Fruit fly (Drosophila melanogaster) whole organism, embryonic: ENCODE results near the gene spirit.

ENCODE experiments used
- Abd-B ChIP-seq: fragments of 200-800 bp; sonication (Bioruptor generic); optimal IDR thresholded peaks from 2 replicates; lab custom pipeline; 2018; ENCODE audit warnings: missing biosample characterization, mild to moderate bottlenecking, missing genetic modification characterization, moderate library complexity
- Bteb2 ChIP-seq: fragments of 200-800 bp; sonication (Bioruptor generic); optimal IDR thresholded peaks from 2 replicates; lab custom pipeline; 2016; ENCODE audit warnings: missing biosample characterization, missing genetic modification characterization
- CG10979 ChIP-seq: fragments of 200-800 bp; sonication (Bioruptor generic); optimal IDR thresholded peaks from 2 replicates; lab custom pipeline; 2018; ENCODE audit warnings: missing biosample characterization, mild to moderate bottlenecking, missing genetic modification characterization, moderate library complexity
- CG12071 ChIP-seq: fragments of 200-800 bp; sonication (Bioruptor generic); optimal IDR thresholded peaks from 3 replicates; lab custom pipeline; 2018; ENCODE audit warnings: missing biosample characterization, mild to moderate bottlenecking, missing genetic modification characterization
- CG12391 ChIP-seq: fragments of 200-800 bp; sonication (Bioruptor generic); optimal IDR thresholded peaks from 3 replicates; lab custom pipeline; 2018; ENCODE audit warnings: missing biosample characterization, mild to moderate bottlenecking, missing genetic modification characterization, moderate library complexity
- CG12769 ChIP-seq: fragments of 200-800 bp; sonication (Bioruptor generic); optimal IDR thresholded peaks from 2 replicates; lab custom pipeline; 2019; ENCODE audit warnings: missing biosample characterization, mild to moderate bottlenecking, missing genetic modification characterization, moderate library complexity
- CG13123 ChIP-seq: fragments of 200-800 bp; sonication (Bioruptor generic); optimal IDR thresholded peaks from 2 replicates; lab custom pipeline; 2016; ENCODE audit warnings: missing biosample characterization, missing genetic modification characterization
- CG13424 ChIP-seq: fragments of 200-800 bp; sonication (Bioruptor generic); optimal IDR thresholded peaks from 2 replicates; lab custom pipeline; 2019; ENCODE audit warnings: missing biosample characterization, mild to moderate bottlenecking, missing genetic modification characterization, moderate library complexity
- CG15479 ChIP-seq: fragments of 200-800 bp; sonication (Bioruptor generic); optimal IDR thresholded peaks from 3 replicates; lab custom pipeline; 2019; ENCODE audit warnings: missing biosample characterization, mild to moderate bottlenecking, missing genetic modification characterization, moderate library complexity
- CG1647 ChIP-seq: fragments of 200-800 bp; sonication (Bioruptor generic); optimal IDR thresholded peaks from 3 replicates; lab custom pipeline; 2016; ENCODE audit warnings: missing biosample characterization, missing genetic modification characterization
- CG17359 ChIP-seq: fragments of 200-800 bp; sonication (Bioruptor generic); optimal IDR thresholded peaks from 3 replicates; lab custom pipeline; 2018; ENCODE audit warnings: missing biosample characterization, mild to moderate bottlenecking, missing genetic modification characterization, moderate library complexity
- CG1792 ChIP-seq: fragments of 200-800 bp; sonication (Bioruptor generic); optimal IDR thresholded peaks from 2 replicates; lab custom pipeline; 2016; ENCODE audit warnings: missing biosample characterization, missing genetic modification characterization
- CG2116 ChIP-seq: fragments of 200-800 bp; sonication (Bioruptor generic); optimal IDR thresholded peaks from 3 replicates; lab custom pipeline; 2018; ENCODE audit warnings: missing biosample characterization, mild to moderate bottlenecking, missing genetic modification characterization
- CG2678 ChIP-seq: fragments of 200-800 bp; sonication (Bioruptor generic); optimal IDR thresholded peaks from 3 replicates; lab custom pipeline; 2019; ENCODE audit warnings: missing biosample characterization, mild to moderate bottlenecking, missing genetic modification characterization, moderate library complexity
- CG4404 ChIP-seq: fragments of 200-800 bp; sonication (Bioruptor generic); IDR thresholded peaks from 2 replicates; pipeline ENCODE4 v1.3.6; 2022; ENCODE audit warnings: missing biosample characterization, missing genetic modification characterization
- CG6689 ChIP-seq: fragments of 200-800 bp; sonication (Bioruptor generic); IDR thresholded peaks from 2 replicates; pipeline ENCODE4 v1.3.6; 2022; ENCODE audit warnings: missing biosample characterization, missing genetic modification characterization
- CG6765 ChIP-seq: fragments of 200-800 bp; sonication (Bioruptor generic); optimal IDR thresholded peaks from 3 replicates; lab custom pipeline; 2017; ENCODE audit warnings: missing biosample characterization, mild to moderate bottlenecking, missing genetic modification characterization
- CG7271 ChIP-seq: fragments of 200-800 bp; sonication (Bioruptor generic); optimal IDR thresholded peaks from 2 replicates; lab custom pipeline; 2018; ENCODE audit warnings: missing biosample characterization, mild to moderate bottlenecking, missing genetic modification characterization, moderate library complexity
- CG7372 ChIP-seq: fragments of 200-800 bp; sonication (Bioruptor generic); IDR thresholded peaks from 2 replicates; pipeline ENCODE4 v1.3.6; 2022; ENCODE audit warnings: missing biosample characterization, missing genetic modification characterization
- CG7928 ChIP-seq: fragments of 200-800 bp; sonication (Bioruptor generic); optimal IDR thresholded peaks from 2 replicates; lab custom pipeline; 2017; ENCODE audit warnings: missing biosample characterization, mild to moderate bottlenecking, missing genetic modification characterization
- CG7987 ChIP-seq: fragments of 200-800 bp; sonication (Bioruptor generic); optimal IDR thresholded peaks from 2 replicates; lab custom pipeline; 2018; ENCODE audit warnings: missing biosample characterization, mild to moderate bottlenecking, missing genetic modification characterization, moderate library complexity
- CG8089 ChIP-seq: fragments of 200-800 bp; sonication (Bioruptor generic); optimal IDR thresholded peaks from 3 replicates; lab custom pipeline; 2016; ENCODE audit warnings: missing biosample characterization, missing genetic modification characterization
- CG9727 ChIP-seq: fragments of 200-800 bp; sonication (Bioruptor generic); optimal IDR thresholded peaks from 3 replicates; lab custom pipeline; 2017; ENCODE audit warnings: missing biosample characterization, mild to moderate bottlenecking, missing genetic modification characterization
- CHES-1-like ChIP-seq: fragments of 200-800 bp; sonication (Bioruptor generic); optimal IDR thresholded peaks from 2 replicates; lab custom pipeline; 2016; ENCODE audit warnings: missing biosample characterization, missing genetic modification characterization
- CTCF ChIP-seq: fragments of 200-800 bp; sonication (Bioruptor generic); optimal IDR thresholded peaks from 2 replicates; lab custom pipeline; 2017; ENCODE audit warnings: missing biosample characterization, mild to moderate bottlenecking, missing genetic modification characterization, moderate library complexity
- Deaf1 ChIP-seq: fragments of 200-800 bp; optimal IDR thresholded peaks from 3 replicates; lab custom pipeline; 2019; ENCODE audit warnings: missing biosample characterization, mild to moderate bottlenecking, missing genetic modification characterization, moderate library complexity
- Dip2 ChIP-seq: fragments of 200-800 bp; sonication (Bioruptor generic); IDR thresholded peaks from 2 replicates; pipeline ENCODE4 v1.3.6; 2022; ENCODE audit warnings: missing biosample characterization, missing genetic modification characterization
- Dref ChIP-seq: fragments of 200-800 bp; sonication (Bioruptor generic); IDR thresholded peaks from 2 replicates; pipeline ENCODE4 v1.3.6; 2022; ENCODE audit warnings: missing biosample characterization, missing genetic modification characterization
- Gug ChIP-seq: fragments of 200-800 bp; sonication (Bioruptor generic); IDR thresholded peaks from 4 replicates; pipeline ENCODE4 v1.3.6; 2022; ENCODE audit warnings: missing biosample characterization, missing genetic modification characterization
- Hmr ChIP-seq: fragments of 200-800 bp; sonication (Bioruptor generic); optimal IDR thresholded peaks from 3 replicates; lab custom pipeline; 2017; ENCODE audit warnings: mild to moderate bottlenecking, missing biosample characterization, missing genetic modification reagents, missing genetic modification characterization
- Neu2 ChIP-seq: fragments of 200-800 bp; sonication (Bioruptor generic); optimal IDR thresholded peaks from 3 replicates; lab custom pipeline; 2016; ENCODE audit warnings: missing biosample characterization, missing genetic modification characterization, borderline replicate concordance
- Nf-YA ChIP-seq: fragments of 200-800 bp; sonication (Bioruptor generic); IDR thresholded peaks from 2 replicates; pipeline ENCODE4 v1.3.6; 2022; ENCODE audit warnings: missing biosample characterization, missing genetic modification characterization
- Nf-YB ChIP-seq: fragments of 200-800 bp; sonication (Bioruptor generic); optimal IDR thresholded peaks from 3 replicates; lab custom pipeline; 2019; ENCODE audit warnings: missing biosample characterization, mild to moderate bottlenecking, missing genetic modification characterization, moderate library complexity
- Ravus ChIP-seq: fragments of 200-800 bp; sonication (Bioruptor generic); IDR thresholded peaks from 2 replicates; pipeline ENCODE4 v1.3.6; 2022; ENCODE audit warnings: missing biosample characterization, missing genetic modification characterization
- YL-1 ChIP-seq: fragments of 200-800 bp; sonication (Bioruptor generic); optimal IDR thresholded peaks from 3 replicates; lab custom pipeline; 2017; ENCODE audit warnings: missing biosample characterization, mild to moderate bottlenecking, missing genetic modification characterization
- az2 ChIP-seq: fragments of 200-800 bp; sonication (Bioruptor generic); optimal IDR thresholded peaks from 3 replicates; lab custom pipeline; 2016; ENCODE audit warnings: missing biosample characterization, missing genetic modification characterization
- bab2 ChIP-seq: fragments of 200-800 bp; sonication (Bioruptor generic); optimal IDR thresholded peaks from 2 replicates; lab custom pipeline; 2016; ENCODE audit warnings: missing biosample characterization, missing genetic modification characterization
- dati ChIP-seq: fragments of 200-800 bp; sonication (Bioruptor generic); IDR thresholded peaks from 2 replicates; pipeline ENCODE4 v1.3.6; 2022; ENCODE audit warnings: missing biosample characterization, missing genetic modification characterization
- dmrt11E ChIP-seq: fragments of 200-800 bp; sonication (Bioruptor generic); optimal IDR thresholded peaks from 3 replicates; lab custom pipeline; 2018; ENCODE audit warnings: missing biosample characterization, mild to moderate bottlenecking, missing genetic modification characterization, moderate library complexity
- dmrt99B ChIP-seq: fragments of 200-800 bp; sonication (Bioruptor generic); optimal IDR thresholded peaks from 2 replicates; lab custom pipeline; 2018; ENCODE audit warnings: missing biosample characterization, mild to moderate bottlenecking, missing genetic modification characterization, moderate library complexity
- esg ChIP-seq: fragments of 200-800 bp; sonication (Bioruptor generic); conservative IDR thresholded peaks from 2 replicates; pipeline ENCODE4 v1.3.6; 2022; ENCODE audit warnings: missing biosample characterization, missing genetic modification characterization
- ewg ChIP-seq: fragments of 200-800 bp; sonication (Bioruptor generic); optimal IDR thresholded peaks from 3 replicates; lab custom pipeline; 2017; ENCODE audit warnings: mild to moderate bottlenecking, missing biosample characterization, missing genetic modification reagents, missing genetic modification characterization
- fu2 ChIP-seq: fragments of 200-800 bp; sonication (Bioruptor generic); optimal IDR thresholded peaks from 2 replicates; lab custom pipeline; 2016; ENCODE audit warnings: missing biosample characterization, missing genetic modification characterization
- luna ChIP-seq: fragments of 200-800 bp; sonication (Bioruptor generic); optimal IDR thresholded peaks from 2 replicates; lab custom pipeline; 2016; ENCODE audit warnings: missing biosample characterization, missing genetic modification characterization
- peb ChIP-seq: fragments of 200-800 bp; sonication (Bioruptor generic); IDR thresholded peaks from 2 replicates; pipeline ENCODE4 v1.3.6; 2022; ENCODE audit warnings: missing biosample characterization, missing genetic modification characterization
- pzg ChIP-seq: fragments of 200-800 bp; sonication (Bioruptor generic); optimal IDR thresholded peaks from 3 replicates; lab custom pipeline; 2018; ENCODE audit warnings: missing biosample characterization, mild to moderate bottlenecking, missing genetic modification characterization, moderate library complexity
- run ChIP-seq: fragments of 200-800 bp; sonication (Bioruptor generic); optimal IDR thresholded peaks from 3 replicates; lab custom pipeline; 2018; ENCODE audit warnings: missing biosample characterization, mild to moderate bottlenecking, missing genetic modification characterization
- sc ChIP-seq, 3 experiments: fragments of >200 bp in 2 of 3; fragments of 200-800 bp in 1 of 3; sonication (Bioruptor generic) in 1 of 3; optimal IDR thresholded peaks; 2 replicates in 2 of 3; 3 replicates in 1 of 3; lab custom pipeline; 2017; ENCODE audit warnings: mild to moderate bottlenecking in 1 of 3, missing biosample characterization in 1 of 3, missing genetic modification characterization in 1 of 3, missing genetic modification reagents in 1 of 3
- sima ChIP-seq: fragments of 200-800 bp; sonication (Bioruptor generic); optimal IDR thresholded peaks from 2 replicates; lab custom pipeline; 2016; ENCODE audit warnings: missing biosample characterization, missing genetic modification characterization
- ssp ChIP-seq: fragments of 200-800 bp; sonication (Bioruptor generic); IDR thresholded peaks from 2 replicates; pipeline ENCODE4 v1.3.6; 2022; ENCODE audit warnings: missing biosample characterization, missing genetic modification characterization
- sug ChIP-seq: fragments of 200-800 bp; optimal IDR thresholded peaks from 2 replicates; lab custom pipeline; 2019; ENCODE audit warnings: missing biosample characterization, mild to moderate bottlenecking, missing genetic modification characterization, moderate library complexity
- zfh2 ChIP-seq: fragments of 200-800 bp; sonication (Bioruptor generic); optimal IDR thresholded peaks from 2 replicates; lab custom pipeline; 2016; ENCODE audit warnings: missing biosample characterization, missing genetic modification characterization

spirit gene

DNA sequence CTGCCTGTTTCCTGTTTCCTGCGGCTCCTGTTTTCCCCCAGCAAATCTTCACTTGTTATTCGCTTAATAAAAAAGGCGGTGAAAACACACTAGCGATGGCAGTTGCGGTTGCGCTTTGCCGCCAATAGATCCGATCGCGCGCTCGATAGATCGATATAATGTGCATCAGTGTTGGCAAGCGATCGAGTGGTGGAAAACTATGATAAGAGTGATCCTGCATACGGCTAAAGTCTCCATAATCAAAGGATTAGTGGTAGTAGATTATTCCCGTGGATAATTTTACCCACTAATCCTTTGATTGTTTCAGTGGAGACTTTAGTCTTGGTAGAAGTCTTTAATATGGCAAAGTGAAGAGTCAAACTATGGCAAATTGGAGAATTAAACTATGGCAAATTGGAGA, 32.8 kb upstream of the spirit start, which contains the start of gene Caf1-180 (continued):
- TF ChIP-seq sc (optimal IDR thresholded peaks at IDR 0.05; lab: Kevin White, UChicago) (no peak), sc (GFP tag; optimal IDR thresholded peaks at IDR 0.05; lab: Kevin White, UChicago) (no peak), Gug (GFP tag; lab: Robert Waterston, UW) (peak; percentile 17; the same call in 1 of the 4 replicates), CG7271 (no peak), CG9727 (GFP tag; lab: Kevin White, UChicago) (no peak), CG7928 (GFP tag; lab: Kevin White, UChicago) (no peak), Bteb2 (GFP tag; lab: Kevin White, UChicago) (no peak), sima (GFP tag; lab: Kevin White, UChicago) (no peak), CG6689 (GFP tag; lab: Robert Waterston, UW) (no peak), CG1647 (GFP tag; lab: Kevin White, UChicago) (no peak), luna (GFP tag; lab: Kevin White, UChicago) (no peak), CG7987 (GFP tag; lab: Kevin White, UChicago) (no peak), pzg (peak; percentile 83), CHES-1-like (GFP tag; lab: Kevin White, UChicago) (peak; percentile 71), esg (no peak), bab2 (no peak), Deaf1 (tag; lab: Kevin White, UChicago) (no peak), sug (no peak), Dref (GFP tag; lab: Robert Waterston, UW) (peak; percentile 89), CG7372 (no peak), CG2678 (tag; lab: Kevin White, UChicago) (no peak), CG17359 (tag; lab: Kevin White, UChicago) (no peak), CG12391 (tag; lab: Kevin White, UChicago) (no peak), peb (GFP tag; lab: Robert Waterston, UW) (no peak), Nf-YB (GFP tag; lab: Kevin White, UChicago) (peak; percentile 15), CG15479 (no peak), ewg (GFP tag; lab: Kevin White, UChicago) (no peak), run (tag; lab: Kevin White, UChicago) (no peak), CG13123 (GFP tag; lab: Kevin White, UChicago) (no peak), CG4404 (GFP tag; lab: Robert Waterston, UW) (no peak), zfh2 (GFP tag; lab: Kevin White, UChicago) (peak; percentile 63), CTCF (peak; percentile 65), YL-1 (GFP tag; lab: Kevin White, UChicago) (no peak), Neu2 (GFP tag; lab: Kevin White, UChicago) (no peak), ssp (GFP tag; lab: Robert Waterston, UW) (0 out of 2 replicates have a peak, but pooled peaks have one; percentile 11), CG2116 (GFP tag; lab: Kevin White, UChicago) (peak; percentile 58), CG13424 (tag; lab: Kevin White, UChicago) (no peak), CG12769 (tag; lab: Kevin White, UChicago) (no peak), fu2 (GFP tag; lab: Kevin White, UChicago) (peak; percentile 1), Hmr (GFP tag; lab: Kevin White, UChicago) (no peak), az2 (no peak), Nf-YA (GFP tag; lab: Robert Waterston, UW) (no peak), dmrt99B (tag; lab: Kevin White, UChicago) (no peak), CG8089 (GFP tag; lab: Kevin White, UChicago) (peak; percentile 19), Dip2 (GFP tag; lab: Robert Waterston, UW) (no peak), CG6765 (no peak), CG12071 (GFP tag; lab: Kevin White, UChicago) (no peak), CG10979 (peak; percentile 1), CG1792 (GFP tag; lab: Kevin White, UChicago) (no peak), Ravus (no peak), Abd-B (GFP tag; lab: Kevin White, UChicago) (no peak), dati (GFP tag; lab: Robert Waterston, UW) (no peak), dmrt11E (tag; lab: Kevin White, UChicago) (no peak)
